Worm (Caenorhabditis elegans) whole organism, dauer: ENCODE data around the gene cpr-3.
"Not testable (repeated sequence)": the region's sequence is repeated elsewhere in the genome, so short reads cannot be mapped to it uniquely, and the experiment has no call there.

Source experiments
- unc-62 ChIP-seq: sonication (generic microtip); optimal IDR thresholded peaks from 2 replicates; lab custom pipeline; 2017; ENCODE audit warnings: missing biosample characterization, missing genetic modification reagents, missing genetic modification characterization

cpr-3 gene

DNA sequence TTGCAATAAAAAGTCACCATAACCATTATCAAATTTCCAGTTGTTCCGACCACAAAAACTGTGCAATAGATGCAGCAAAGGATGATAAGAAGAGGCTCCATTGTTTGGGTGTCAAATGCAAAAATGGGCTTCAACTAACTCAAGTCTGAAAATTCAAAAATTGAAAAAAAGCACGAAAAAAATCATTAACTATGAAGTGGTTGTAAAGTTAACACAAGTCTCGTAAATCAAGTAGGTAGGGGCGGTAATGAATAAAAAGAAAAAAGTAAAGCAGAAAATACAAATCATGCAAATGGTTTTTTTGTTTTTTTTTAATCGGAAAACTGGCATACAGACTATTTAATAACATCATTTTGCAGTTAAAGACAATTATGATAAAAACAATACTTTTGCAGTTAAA lies 41.8 kb downstream of the cpr-3 start, which contains the start of gene srsx-39:
TSS of gene srsx-39 (minus strand) at position 101 of the 400 bp plus-strand sequence.
- TF ChIP-seq unc-62 (GFP tag; lab: Kevin White, UChicago), result not testable (repeated sequence)

DNA sequence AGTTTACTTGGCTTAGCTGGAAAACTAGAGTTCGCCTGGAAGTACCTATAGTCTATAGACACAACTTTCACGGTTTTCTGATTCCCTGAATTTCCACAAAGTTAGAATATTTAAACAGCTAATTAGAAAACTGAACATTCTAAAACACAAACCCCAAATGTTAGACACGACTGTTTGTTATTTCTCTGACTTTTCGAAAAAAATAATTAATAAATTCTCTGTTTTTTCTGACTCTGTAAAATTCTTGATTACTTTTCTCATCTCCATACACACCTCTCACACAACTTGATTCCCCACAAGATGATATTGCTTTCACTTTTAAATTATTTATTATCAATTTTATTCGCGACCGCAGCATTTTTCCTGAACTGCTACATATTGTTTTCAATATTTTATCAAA lies 45.0 kb downstream of the cpr-3 start, which contains the start of gene srbc-75:
TSS of gene srbc-75 (plus strand) at position 301 of the 400 bp plus-strand sequence.
- no peak for TF ChIP-seq unc-62 (GFP tag; lab: Kevin White, UChicago)

DNA sequence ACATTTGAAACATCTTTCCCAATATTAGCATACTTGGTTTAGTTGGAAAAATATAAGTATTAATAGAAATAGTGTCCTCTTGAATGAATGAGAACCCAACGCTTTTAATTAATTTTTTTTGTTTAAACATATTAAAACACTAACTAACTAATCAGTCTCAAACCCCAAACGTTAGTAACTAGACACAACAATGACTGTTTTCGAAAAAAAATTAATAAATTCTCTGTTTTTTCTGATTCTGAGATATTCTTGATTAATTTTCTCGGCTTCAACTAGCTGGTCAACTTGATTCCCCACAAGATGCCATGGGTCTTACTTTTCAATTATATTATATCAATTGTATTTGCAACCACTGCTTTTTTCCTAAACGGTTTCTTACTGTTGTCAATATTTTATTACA lies 46.4 kb downstream of the cpr-3 start, which contains the start of gene srbc-76:
TSS of gene srbc-76 (plus strand) at position 301 of the 400 bp plus-strand sequence.
- no peak for TF ChIP-seq unc-62 (GFP tag; lab: Kevin White, UChicago)

DNA sequence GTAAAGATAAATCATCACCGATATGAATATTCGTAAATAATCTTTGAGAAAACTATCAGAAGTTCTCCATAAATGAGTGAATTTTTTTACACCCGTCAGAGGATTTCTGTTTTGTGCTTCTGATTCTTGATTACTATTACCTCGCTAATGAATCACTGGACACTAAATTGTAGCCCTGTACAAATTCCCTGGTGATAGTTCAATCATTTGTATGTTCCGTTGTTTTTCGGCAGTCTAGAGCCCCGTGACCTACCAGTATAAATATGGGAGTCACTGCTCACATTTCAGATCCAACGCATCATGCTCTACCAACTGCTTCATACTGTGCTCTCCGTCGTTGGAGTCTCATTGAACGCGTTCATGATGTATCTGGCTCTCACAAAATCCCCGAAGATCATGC lies 48.2 kb downstream of the cpr-3 start, which contains the start of gene srd-28:
TSS of gene srd-28 (plus strand) at position 301 of the 400 bp plus-strand sequence.
- TF ChIP-seq unc-62 (GFP tag; lab: Kevin White, UChicago), result not testable (repeated sequence)
